Worm (Caenorhabditis elegans): Measurements from ENCODE around the gene pho-4.

DNA sequence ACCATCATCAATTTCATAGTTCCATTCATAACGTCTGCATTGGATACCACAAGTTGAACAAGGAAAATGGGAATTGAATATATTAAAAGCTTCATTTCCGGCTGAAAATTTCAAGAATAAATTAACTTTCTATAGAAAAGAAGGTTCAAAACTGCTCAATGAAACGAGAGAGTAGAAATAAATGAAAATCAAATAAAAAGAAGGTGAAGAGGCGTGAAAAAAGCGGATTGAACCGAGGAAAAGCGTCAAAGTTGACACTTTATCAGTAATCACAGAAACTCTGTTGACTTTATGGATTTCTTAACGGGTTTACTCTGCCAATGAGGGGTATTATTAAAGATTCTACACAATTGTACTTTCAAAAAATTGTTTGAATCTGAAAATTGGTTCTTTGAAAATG lies at the start of gene pho-4:
- TF ChIP-seq unc-3 (GFP tag; conservative IDR thresholded peaks at IDR 0.05) (no peak), unc-3 (tag; optimal IDR thresholded peaks at IDR 0.05) (no peak), tbx-2 (tag; optimal IDR thresholded peaks at IDR 0.05) (no peak), unc-86 (tag; optimal IDR thresholded peaks at IDR 0.05) (no peak), pha-4 (tag; optimal IDR thresholded peaks at IDR 0.05) (no peak)

All from whole organism, late embryonic.